Worm (Caenorhabditis elegans) whole organism, L4 larva: Measurements from ENCODE around the gene Y37D8A.8.

Experiments used
- hif-1 ChIP-seq, 2 experiments: sonication (generic microtip); optimal IDR thresholded peaks; 2 replicates each; lab custom pipeline; 2016 to 2017; ENCODE audit warnings: missing compliant biosample characterization in 2 of 2, missing genetic modification characterization in 2 of 2, missing genetic modification reagents in 2 of 2, missing genotype in 2 of 2, mild to moderate bottlenecking in 1 of 2
- ztf-11 ChIP-seq: fragments of 150-350 bp; optimal IDR thresholded peaks from 2 replicates; lab custom pipeline; 2014; ENCODE audit warnings: missing biosample characterization, missing genetic modification characterization

DNA sequence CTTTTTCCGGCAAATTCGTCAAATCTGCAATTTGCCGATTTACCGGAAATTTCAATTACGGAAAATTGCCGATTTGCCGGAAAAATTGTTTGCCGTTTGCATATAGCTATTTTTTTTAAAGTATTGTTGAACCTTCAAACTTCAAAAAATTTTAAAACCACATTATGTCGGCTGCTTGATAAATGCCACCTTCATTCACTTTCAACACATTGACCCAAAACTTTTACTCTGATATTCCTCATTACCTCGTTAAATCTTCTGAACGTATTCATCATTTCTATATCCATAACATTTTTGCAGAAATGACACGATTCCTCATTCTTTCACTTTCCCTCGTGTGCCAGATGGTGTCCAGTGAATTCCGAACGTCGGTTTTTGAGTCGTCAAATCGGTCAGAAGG lies 35.7 kb upstream of the Y37D8A.8 start, which contains the start of gene Y37D8A.3:
- TF ChIP-seq hif-1 (tag; optimal IDR thresholded peaks at IDR 0.05; lab: Kevin White, UChicago): no peak
- TF ChIP-seq ztf-11: no peak
